Worm (Caenorhabditis elegans) whole organism, early embryonic: ENCODE data around the gene nhr-21.

Source experiments
- B0310.2 ChIP-seq: sonication (generic microtip); optimal IDR thresholded peaks from 2 replicates; lab custom pipeline; 2016; ENCODE audit warnings: mild to moderate bottlenecking, missing genetic modification characterization, missing compliant biosample characterization
- F13C5.2 ChIP-seq: sonication (generic microtip); optimal IDR thresholded peaks from 2 replicates; lab custom pipeline; 2017; ENCODE audit warnings: mild to moderate bottlenecking, missing genetic modification characterization, inconsistent platforms, missing compliant biosample characterization
- aly-1 ChIP-seq: sonication (generic microtip); optimal IDR thresholded peaks from 2 replicates; lab custom pipeline; 2016; ENCODE audit warnings: missing genetic modification characterization, missing compliant biosample characterization
- ama-1 ChIP-seq: fragments of 150-350 bp; optimal IDR thresholded peaks from 2 replicates; lab custom pipeline; 2014
- ceh-13 ChIP-seq: fragments of 200-800 bp; sonication (Bioruptor generic); optimal IDR thresholded peaks from 2 replicates; lab custom pipeline; 2018; ENCODE audit warnings: mild to moderate bottlenecking, missing genetic modification characterization, missing compliant biosample characterization
- ceh-36 ChIP-seq: sonication (generic microtip); optimal IDR thresholded peaks from 2 replicates; lab custom pipeline; 2016; ENCODE audit warnings: missing genetic modification characterization, inconsistent platforms, missing compliant biosample characterization
- ets-7 ChIP-seq: sonication (generic microtip); optimal IDR thresholded peaks from 2 replicates; lab custom pipeline; 2016; ENCODE audit warnings: missing genotype, missing genetic modification characterization, missing compliant biosample characterization
- flt-1 ChIP-seq: fragments of 200-800 bp; sonication (Bioruptor generic); IDR thresholded peaks from 2 replicates; pipeline ENCODE4 v1.3.6; 2022; ENCODE audit warnings: missing genetic modification characterization, missing compliant biosample characterization
- hmbx-1 ChIP-seq: sonication (generic microtip); optimal IDR thresholded peaks from 2 replicates; lab custom pipeline; 2016; ENCODE audit warnings: mild to moderate bottlenecking, missing genetic modification characterization, missing compliant biosample characterization
- hmg-4 ChIP-seq: fragments of 200-800 bp; sonication (Bioruptor generic); optimal IDR thresholded peaks from 2 replicates; lab custom pipeline; 2018; ENCODE audit warnings: mild to moderate bottlenecking, missing genetic modification characterization, missing compliant biosample characterization
- hnd-1 ChIP-seq: sonication (generic microtip); optimal IDR thresholded peaks from 2 replicates; lab custom pipeline; 2016; ENCODE audit warnings: missing genetic modification characterization, missing compliant biosample characterization
- pes-1 ChIP-seq: fragments of 200-800 bp; sonication (Bioruptor generic); IDR thresholded peaks from 2 replicates; pipeline ENCODE4 v1.3.6; 2022; ENCODE audit warnings: missing genetic modification reagents, missing genetic modification characterization, missing compliant biosample characterization
- scrt-1 ChIP-seq: fragments of 200-800 bp; sonication (Bioruptor generic); IDR thresholded peaks from 2 replicates; pipeline ENCODE4 v1.3.6; 2022; ENCODE audit warnings: missing genetic modification characterization, missing compliant biosample characterization
- sea-1 ChIP-seq: fragments of 200-800 bp; sonication (Bioruptor generic); conservative IDR thresholded peaks from 2 replicates; pipeline ENCODE4 v1.3.6; 2022; ENCODE audit warnings: missing genetic modification characterization, missing compliant biosample characterization
- tbx-11 ChIP-seq: fragments of 200-800 bp; sonication (Bioruptor generic); IDR thresholded peaks from 2 replicates; pipeline ENCODE4 v1.3.6; 2022; ENCODE audit warnings: missing genetic modification characterization, missing compliant biosample characterization
- tbx-37 ChIP-seq: fragments of 200-800 bp; sonication (Bioruptor generic); conservative IDR thresholded peaks from 2 replicates; pipeline ENCODE4 v1.3.6; 2022; ENCODE audit warnings: missing genetic modification reagents, missing genetic modification characterization, missing compliant biosample characterization
- tra-4 ChIP-seq: sonication (generic microtip); optimal IDR thresholded peaks from 2 replicates; lab custom pipeline; 2017; ENCODE audit warnings: missing genetic modification characterization, missing compliant biosample characterization

Gene nhr-21

DNA sequence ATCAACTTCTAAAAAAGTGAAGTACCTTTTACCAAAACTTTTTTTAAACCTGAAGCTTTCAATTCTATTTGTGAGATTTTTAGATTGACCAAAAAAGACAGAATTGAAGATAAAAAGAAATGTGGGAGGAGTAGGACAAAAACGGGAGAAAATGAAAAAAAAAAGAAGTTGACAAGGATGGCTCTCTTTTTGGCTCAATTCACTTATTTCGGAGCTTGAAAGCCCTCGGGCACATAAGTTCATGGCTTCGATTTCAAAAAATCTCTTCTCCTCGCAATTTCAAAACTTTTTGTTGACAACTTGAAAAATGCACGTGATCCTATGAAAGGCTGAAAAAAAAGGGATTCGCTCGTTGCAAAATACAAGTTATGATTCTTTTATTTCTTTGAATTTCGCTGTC, 12.8 kb upstream of the nhr-21 start:
- no peak for TF ChIP-seq ets-7
- no peak for TF ChIP-seq hmg-4
- no peak for TF ChIP-seq ceh-13
- TF ChIP-seq scrt-1 (GFP tag; lab: Robert Waterston, UW), result no peak
- no peak for TF ChIP-seq pes-1
- no peak for TF ChIP-seq sea-1 (GFP tag; lab: Robert Waterston, UW)
- TF ChIP-seq ama-1 (lab: Kevin White, UChicago), result no peak
- no peak for TF ChIP-seq hmbx-1 (tag; lab: Kevin White, UChicago)
- no peak for TF ChIP-seq hnd-1 (tag; lab: Kevin White, UChicago)
- TF ChIP-seq tra-4 (tag; lab: Kevin White, UChicago), result no peak
- TF ChIP-seq tbx-37 (GFP tag; lab: Robert Waterston, UW), result no peak
- no peak for TF ChIP-seq B0310.2
- TF ChIP-seq flt-1 (GFP tag; lab: Robert Waterston, UW), result no peak
- TF ChIP-seq aly-1 (tag; lab: Kevin White, UChicago), result no peak
- no peak for TF ChIP-seq tbx-11 (GFP tag; lab: Robert Waterston, UW)
- no peak for TF ChIP-seq F13C5.2 (tag; lab: Kevin White, UChicago)
- TF ChIP-seq ceh-36 (tag; lab: Kevin White, UChicago), result no peak

DNA sequence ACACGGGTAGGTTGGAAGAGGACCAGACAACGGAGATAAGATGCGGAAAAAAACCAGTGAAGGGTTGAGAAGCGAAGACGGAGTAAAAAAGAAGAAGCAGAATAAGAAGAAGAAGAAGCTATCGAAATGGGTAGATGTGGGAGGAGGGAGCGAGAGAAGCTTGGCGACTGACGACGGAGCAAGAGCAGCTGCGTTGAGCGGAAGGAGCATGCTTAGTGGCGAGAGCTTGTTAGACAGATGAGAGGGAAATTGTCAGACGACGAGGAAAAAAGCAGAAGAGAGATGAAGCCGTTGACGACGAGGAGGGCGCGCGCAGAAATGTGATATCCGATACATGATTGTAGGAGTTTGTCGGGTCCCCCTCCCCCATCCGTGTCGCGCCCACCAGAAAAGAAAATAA, 12.0 kb upstream of the nhr-21 start:
- no peak for TF ChIP-seq aly-1 (tag; lab: Kevin White, UChicago)
- TF ChIP-seq flt-1 (GFP tag; lab: Robert Waterston, UW), result no peak
- TF ChIP-seq ets-7, result no peak
- TF ChIP-seq ceh-36 (tag; lab: Kevin White, UChicago), result no peak
- no peak for TF ChIP-seq pes-1

DNA sequence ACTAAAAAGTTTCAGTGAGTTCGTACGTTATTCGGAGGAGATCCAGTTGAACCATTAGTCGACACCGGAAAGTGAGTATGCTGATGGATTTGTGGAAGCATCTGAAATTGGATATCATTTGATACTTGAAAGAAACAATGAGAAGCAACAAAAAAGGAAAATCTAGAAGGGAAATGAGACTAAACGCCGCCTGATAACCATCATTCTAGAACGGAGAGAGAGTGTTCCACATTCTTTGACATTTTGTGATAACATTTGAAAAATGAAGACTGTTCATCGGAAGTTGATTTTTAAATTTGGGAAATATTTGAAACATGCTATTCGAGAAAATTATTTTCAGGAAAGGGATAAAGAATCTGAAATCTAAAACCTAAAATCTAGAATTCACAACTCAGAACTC, 7.8 kb upstream of the nhr-21 start, which contains the start of gene npax-1:
Gene npax-1, minus strand, starts transcription at position 101 of the 400 bp plus-strand sequence.
- TF ChIP-seq tbx-37 (GFP tag; lab: Robert Waterston, UW) (no peak), tra-4 (tag; lab: Kevin White, UChicago) (no peak), hmbx-1 (tag; lab: Kevin White, UChicago) (no peak), ceh-36 (tag; lab: Kevin White, UChicago) (no peak), ceh-13 (no peak), ama-1 (lab: Kevin White, UChicago) (no peak), hmg-4 (no peak), pes-1 (no peak), sea-1 (GFP tag; lab: Robert Waterston, UW) (no peak), ets-7 (no peak), F13C5.2 (tag; lab: Kevin White, UChicago) (no peak), tbx-11 (GFP tag; lab: Robert Waterston, UW) (no peak), flt-1 (GFP tag; lab: Robert Waterston, UW) (no peak), scrt-1 (GFP tag; lab: Robert Waterston, UW) (no peak), hnd-1 (tag; lab: Kevin White, UChicago) (no peak), aly-1 (tag; lab: Kevin White, UChicago) (no peak), B0310.2 (no peak)

DNA sequence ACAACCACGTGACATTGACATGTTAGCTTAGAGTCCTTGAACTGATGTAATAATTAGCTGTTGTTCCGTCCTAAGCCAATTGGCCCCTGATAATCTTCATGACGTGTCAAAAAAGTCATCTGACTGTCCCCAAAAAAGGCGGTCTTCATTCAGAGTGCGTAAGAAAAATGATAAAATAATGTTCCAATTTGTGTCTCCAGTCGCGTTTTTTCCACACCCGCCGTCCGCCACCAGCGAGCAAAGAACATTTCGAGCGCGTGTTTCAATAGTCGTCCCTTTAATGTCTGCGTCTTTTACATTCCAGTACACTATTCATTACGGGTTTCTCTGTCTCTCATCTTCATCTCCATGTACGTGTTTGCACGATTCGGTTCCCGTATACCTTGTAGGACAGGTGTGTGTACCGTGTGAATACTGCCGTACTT, 1.5 kb upstream of the nhr-21 start:
- no peak for TF ChIP-seq ets-7
- no peak for TF ChIP-seq hmg-4
- TF ChIP-seq tra-4 (tag; lab: Kevin White, UChicago), result no peak
- no peak for TF ChIP-seq tbx-11 (GFP tag; lab: Robert Waterston, UW)
- TF ChIP-seq ama-1 (lab: Kevin White, UChicago), result no peak
- no peak for TF ChIP-seq hmbx-1 (tag; lab: Kevin White, UChicago)
- TF ChIP-seq flt-1 (GFP tag; lab: Robert Waterston, UW), result no peak
- TF ChIP-seq tbx-37 (GFP tag; lab: Robert Waterston, UW), result no peak
- no peak for TF ChIP-seq B0310.2
- no peak for TF ChIP-seq ceh-36 (tag; lab: Kevin White, UChicago)

DNA sequence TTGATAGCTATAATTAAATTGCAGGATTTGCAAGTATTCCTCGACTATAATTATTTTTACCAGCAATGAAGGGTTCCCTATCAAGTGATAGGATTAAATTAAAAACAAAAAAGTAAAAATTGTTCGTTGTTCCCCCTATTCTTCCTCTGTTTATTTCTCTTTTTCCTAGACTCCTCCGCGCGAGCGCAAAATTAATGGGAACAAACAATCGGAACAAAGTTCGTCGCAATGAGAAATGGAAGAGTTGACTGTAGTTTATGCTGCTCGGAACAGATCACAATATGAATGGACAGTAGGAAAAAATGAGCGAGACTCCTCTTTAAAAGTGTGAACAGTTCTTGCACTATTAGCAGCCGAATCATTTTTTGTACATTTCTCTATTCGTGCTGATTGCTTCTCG, 1.7 kb downstream of the nhr-21 start:
- TF ChIP-seq ets-7 (no peak), scrt-1 (GFP tag; lab: Robert Waterston, UW) (no peak), B0310.2 (no peak), ceh-13 (no peak), hmbx-1 (tag; lab: Kevin White, UChicago) (no peak), hmg-4 (no peak), pes-1 (no peak), tbx-11 (GFP tag; lab: Robert Waterston, UW) (no peak), aly-1 (tag; lab: Kevin White, UChicago) (no peak), hnd-1 (tag; lab: Kevin White, UChicago) (no peak), sea-1 (GFP tag; lab: Robert Waterston, UW) (no peak), ama-1 (lab: Kevin White, UChicago) (no peak)

DNA sequence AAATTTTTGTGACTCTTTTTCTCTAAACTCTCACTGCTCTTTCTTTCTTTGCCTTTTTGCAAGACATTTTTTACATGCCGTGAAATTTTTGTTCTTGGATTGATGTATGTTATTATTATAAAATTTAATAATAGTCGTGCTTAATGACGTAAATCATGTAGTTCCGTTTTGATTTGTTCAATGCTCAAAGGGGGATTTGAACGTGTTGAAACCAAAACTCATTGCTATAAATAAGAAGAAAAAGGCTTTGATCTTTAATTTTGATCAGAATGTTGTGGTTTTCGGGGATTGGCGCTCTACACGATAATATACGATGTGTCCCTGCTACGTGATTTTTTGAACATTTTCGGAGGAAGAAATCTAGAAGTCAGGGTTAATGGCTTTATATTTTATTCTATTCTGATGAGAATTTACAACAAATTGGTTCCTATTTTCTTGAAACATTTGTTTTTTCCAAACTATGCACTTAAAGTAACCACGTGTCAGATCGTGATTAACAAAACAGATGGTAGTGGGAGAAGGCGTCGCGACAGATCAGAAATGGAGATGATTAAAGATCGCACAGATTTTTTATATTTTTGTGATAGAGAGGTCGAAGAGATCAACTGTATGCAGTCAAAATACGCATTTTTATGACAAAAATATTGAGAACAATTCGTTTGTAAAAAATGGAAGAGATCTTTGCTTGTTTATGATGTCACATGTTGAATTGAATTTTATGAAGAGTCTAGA, 2.7 kb downstream of the nhr-21 start:
- TF ChIP-seq ets-7, result no peak
- TF ChIP-seq B0310.2, result no peak
- TF ChIP-seq sea-1 (GFP tag; lab: Robert Waterston, UW), result no peak
- no peak for TF ChIP-seq hnd-1 (tag; lab: Kevin White, UChicago)
- no peak for TF ChIP-seq hmbx-1 (tag; lab: Kevin White, UChicago)
- TF ChIP-seq tra-4 (tag; lab: Kevin White, UChicago), result no peak
- no peak for TF ChIP-seq tbx-37 (GFP tag; lab: Robert Waterston, UW)

DNA sequence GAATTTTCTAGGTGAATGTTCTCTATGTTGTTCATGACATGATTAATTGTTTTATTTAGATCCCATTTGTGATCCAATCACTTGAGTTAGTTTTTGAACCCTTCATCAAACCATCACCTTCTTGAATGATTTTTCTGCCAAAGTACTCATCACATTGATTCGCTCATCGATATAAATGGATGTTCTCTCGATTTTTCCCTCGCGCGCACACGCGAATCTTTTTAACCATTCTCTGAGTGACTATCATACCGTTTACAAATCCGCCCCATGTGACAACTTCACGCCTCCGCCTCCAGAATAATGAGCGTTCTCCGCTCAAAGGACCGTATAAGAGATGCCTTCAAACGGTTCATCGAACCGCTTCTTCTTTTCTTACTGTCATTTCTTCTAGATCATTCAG, 3.9 kb downstream of the nhr-21 start:
- TF ChIP-seq hmbx-1 (tag; lab: Kevin White, UChicago) (no peak), F13C5.2 (tag; lab: Kevin White, UChicago) (no peak), aly-1 (tag; lab: Kevin White, UChicago) (no peak), hnd-1 (tag; lab: Kevin White, UChicago) (no peak), sea-1 (GFP tag; lab: Robert Waterston, UW) (no peak), ama-1 (lab: Kevin White, UChicago) (no peak), tbx-11 (GFP tag; lab: Robert Waterston, UW) (no peak), ets-7 (no peak), hmg-4 (no peak), flt-1 (GFP tag; lab: Robert Waterston, UW) (no peak), ceh-36 (tag; lab: Kevin White, UChicago) (no peak), tbx-37 (GFP tag; lab: Robert Waterston, UW) (no peak), scrt-1 (GFP tag; lab: Robert Waterston, UW) (no peak), tra-4 (tag; lab: Kevin White, UChicago) (no peak), ceh-13 (no peak), pes-1 (no peak), B0310.2 (no peak)
